Fruit fly (Drosophila melanogaster): ENCODE results near the gene CG13045.

- TF ChIP-seq CG7357 (GFP tag; IDR thresholded peaks at IDR 0.05) (no peak), slbo (GFP tag; IDR thresholded peaks at IDR 0.05) (no peak), CG8944 (GFP tag; optimal IDR thresholded peaks at IDR 0.05) (no peak), CG12942 (GFP tag; optimal IDR thresholded peaks at IDR 0.05) (no peak), CG15514 (GFP tag; optimal IDR thresholded peaks at IDR 0.05) (no peak), Gug (GFP tag; IDR thresholded peaks at IDR 0.05) (no peak), Hand (GFP tag; optimal IDR thresholded peaks at IDR 0.05) (no peak), CG31365 (tag; optimal IDR thresholded peaks at IDR 0.05) (no peak), CG2116 (GFP tag; optimal IDR thresholded peaks at IDR 0.05) (no peak), ind (GFP tag; optimal IDR thresholded peaks at IDR 0.05) (no peak), Max (GFP tag; optimal IDR thresholded peaks at IDR 0.05) (no peak)
Observed at dm6 chr3L:16319399-16319906, 28.7 kb upstream of the CG13045 start, which contains the start of the genes CG13041 and CG13060.

All from whole organism, embryonic.